Fruit fly (Drosophila melanogaster): ENCODE results near the gene HINT1.

dm6 chr2L:2806190-2806763 is 36.3 kb downstream of the HINT1 start:
- TF ChIP-seq lola (GFP tag; optimal IDR thresholded peaks at IDR 0.05) = no peak
- TF ChIP-seq dmrt93B (GFP tag; optimal IDR thresholded peaks at IDR 0.05) = no peak
- TF ChIP-seq Vsx2 (GFP tag; optimal IDR thresholded peaks at IDR 0.05; ENCODE audit: partially characterized antibody) = no peak
- TF ChIP-seq psq (GFP tag; optimal IDR thresholded peaks at IDR 0.05) = no peak
- TF ChIP-seq CG9705 (GFP tag; optimal IDR thresholded peaks at IDR 0.05) = no peak
- TF ChIP-seq Myc (optimal IDR thresholded peaks at IDR 0.05) = no peak

All from whole organism, wandering third instar larva.